Worm (Caenorhabditis elegans) whole organism, midembryonic: ENCODE data around the gene daam-1.

Experiments
- cog-1 ChIP-seq: sonication (generic microtip); optimal IDR thresholded peaks from 2 replicates; lab custom pipeline; 2016; ENCODE audit warnings: missing genetic modification characterization, missing compliant biosample characterization
- flt-1 ChIP-seq: fragments of 200-800 bp; sonication (Bioruptor generic); IDR thresholded peaks from 2 replicates; pipeline ENCODE4 v1.3.6; 2022; ENCODE audit warnings: missing genetic modification characterization, missing compliant biosample characterization

DNA sequence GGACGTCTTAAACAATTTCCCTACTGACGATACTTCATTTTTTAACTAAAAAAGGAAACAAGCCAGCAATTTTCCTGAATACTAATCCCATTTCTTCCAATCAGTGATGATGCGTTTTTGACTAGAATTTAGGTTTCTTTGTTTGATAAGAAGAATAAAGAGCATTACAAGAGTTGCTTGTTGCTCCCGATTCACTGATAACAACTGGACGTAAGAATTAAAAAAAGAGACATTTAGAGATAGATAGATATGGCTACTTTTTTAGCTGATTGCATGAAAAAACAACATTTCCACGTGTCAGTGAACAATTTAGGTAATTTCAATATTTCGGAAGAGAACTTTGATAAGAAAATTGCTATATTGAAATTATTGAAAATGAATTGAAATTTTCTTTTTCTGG is 61.8 kb downstream of the daam-1 start:
- TF ChIP-seq cog-1 (tag; lab: Kevin White, UChicago) (no peak), flt-1 (GFP tag; lab: Robert Waterston, UW) (no peak)
